Fruit fly (Drosophila melanogaster): ENCODE measurements around the gene Unc-115a.
A peak's percentile ranks its signal among the peaks of the same experiment; 100 is the strongest.

Gene Unc-115a

dm6 chr3R:9730784-9731183 is 25.6 kb upstream of the Unc-115a start, which contains the start of gene FoxP:
Gene FoxP, minus strand, starts transcription at chr3R:9730872.
- TF ChIP-seq fd96Ca (GFP tag; IDR thresholded peaks at IDR 0.05) (no peak), CG8159 (tag; optimal IDR thresholded peaks at IDR 0.05) (no peak), CG10348 (GFP tag; IDR thresholded peaks at IDR 0.05) (no peak), rn (GFP tag; IDR thresholded peaks at IDR 0.05) (no peak), Pif1B (GFP tag; optimal IDR thresholded peaks at IDR 0.05) (no peak), D1 (tag; optimal IDR thresholded peaks at IDR 0.05) (no peak), CG34367 (tag; optimal IDR thresholded peaks at IDR 0.05) (no peak), Snoo (tag; optimal IDR thresholded peaks at IDR 0.05) (no peak), CG4496 (GFP tag; IDR thresholded peaks at IDR 0.05) (no peak), EcR (GFP tag; optimal IDR thresholded peaks at IDR 0.05) (no peak), Ets98B (GFP tag; IDR thresholded peaks at IDR 0.05) (no peak), CG15710 (tag; optimal IDR thresholded peaks at IDR 0.05) (no peak), CG9948 (tag; optimal IDR thresholded peaks at IDR 0.05) (no peak), CG32121 (GFP tag; IDR thresholded peaks at IDR 0.05) (no peak)

- TF ChIP-seq rn (GFP tag; IDR thresholded peaks at IDR 0.05) (no peak), CG15710 (tag; optimal IDR thresholded peaks at IDR 0.05) (no peak), CG10348 (GFP tag; IDR thresholded peaks at IDR 0.05) (no peak), CG12605 (GFP tag; IDR thresholded peaks at IDR 0.05) (no peak), Ets98B (GFP tag; IDR thresholded peaks at IDR 0.05) (no peak), D1 (tag; optimal IDR thresholded peaks at IDR 0.05) (no peak), Pif1A (GFP tag; optimal IDR thresholded peaks at IDR 0.05) (no peak), CG32121 (GFP tag; IDR thresholded peaks at IDR 0.05) (no peak), fd96Ca (GFP tag; IDR thresholded peaks at IDR 0.05) (no peak), gl (tag; optimal IDR thresholded peaks at IDR 0.05) (no peak), CG8301 (tag; optimal IDR thresholded peaks at IDR 0.05) (no peak), Pif1B (GFP tag; optimal IDR thresholded peaks at IDR 0.05) (no peak), CG9948 (tag; optimal IDR thresholded peaks at IDR 0.05) (no peak), EcR (GFP tag; optimal IDR thresholded peaks at IDR 0.05) (no peak), CG17806 (tag; optimal IDR thresholded peaks at IDR 0.05) (no peak), CG14655 (GFP tag; optimal IDR thresholded peaks at IDR 0.05) (no peak), Snoo (tag; optimal IDR thresholded peaks at IDR 0.05) (no peak), CG13204 (GFP tag; optimal IDR thresholded peaks at IDR 0.05) (no peak)
Measured at dm6 chr3R:9725121-9725956, 20.1 kb upstream of the Unc-115a start, which contains the start of gene hyd. Gene hyd, minus strand, starts transcription at chr3R:9725615.

- TF ChIP-seq CG10348 (GFP tag; IDR thresholded peaks at IDR 0.05) (no peak), CG9948 (tag; optimal IDR thresholded peaks at IDR 0.05) (no peak), CG12605 (GFP tag; IDR thresholded peaks at IDR 0.05) (no peak)
Measured at dm6 chr3R:9710886-9711285, 5.7 kb upstream of the Unc-115a start, which contains the start of the genes trbd and dmt. Gene trbd, minus strand, starts transcription at chr3R:9711037. Gene dmt, plus strand, starts transcription at chr3R:9711142.

- TF ChIP-seq CG34367 (tag; optimal IDR thresholded peaks at IDR 0.05) (no peak), CG13204 (GFP tag; optimal IDR thresholded peaks at IDR 0.05) (no peak), CG17806 (tag; optimal IDR thresholded peaks at IDR 0.05) (no peak), rn (GFP tag; IDR thresholded peaks at IDR 0.05) (no peak)
Measured at dm6 chr3R:9710228-9710627, 5.0 kb upstream of the Unc-115a start.

dm6 chr3R:9704183-9705007 is 822 bp downstream of the Unc-115a start:
- TF ChIP-seq CG34367 (tag; optimal IDR thresholded peaks at IDR 0.05) = no peak
- no peak for TF ChIP-seq Snoo (tag; optimal IDR thresholded peaks at IDR 0.05)
- no peak for TF ChIP-seq fd96Ca (GFP tag; IDR thresholded peaks at IDR 0.05)
- no peak for TF ChIP-seq Pif1A (GFP tag; optimal IDR thresholded peaks at IDR 0.05)
- TF ChIP-seq rn (GFP tag; IDR thresholded peaks at IDR 0.05) = no peak
- TF ChIP-seq CG32121 (GFP tag; IDR thresholded peaks at IDR 0.05) = no peak
- TF ChIP-seq EcR (GFP tag; optimal IDR thresholded peaks at IDR 0.05) = peak; percentile 27

- TF ChIP-seq EcR (GFP tag; optimal IDR thresholded peaks at IDR 0.05) = peak; percentile 68
- no peak for TF ChIP-seq CG9948 (tag; optimal IDR thresholded peaks at IDR 0.05)
Measured at dm6 chr3R:9703273-9703672, 1.9 kb downstream of the Unc-115a start.

- TF ChIP-seq fd96Ca (GFP tag; IDR thresholded peaks at IDR 0.05) = no peak
- TF ChIP-seq Snoo (tag; optimal IDR thresholded peaks at IDR 0.05) = peak; percentile 27
- no peak for TF ChIP-seq D1 (tag; optimal IDR thresholded peaks at IDR 0.05)
- peak; percentile 71 for TF ChIP-seq CG8301 (tag; optimal IDR thresholded peaks at IDR 0.05)
- peak; percentile 37 for TF ChIP-seq Pif1B (GFP tag; optimal IDR thresholded peaks at IDR 0.05)
- TF ChIP-seq CG32121 (GFP tag; IDR thresholded peaks at IDR 0.05) = no peak
- TF ChIP-seq Ets98B (GFP tag; IDR thresholded peaks at IDR 0.05) = no peak
- peak; percentile 30 for TF ChIP-seq CG9948 (tag; optimal IDR thresholded peaks at IDR 0.05)
- no peak for TF ChIP-seq rn (GFP tag; IDR thresholded peaks at IDR 0.05)
- TF ChIP-seq CG17806 (tag; optimal IDR thresholded peaks at IDR 0.05) = peak; percentile 38
- TF ChIP-seq CG34367 (tag; optimal IDR thresholded peaks at IDR 0.05) = peak; percentile 7
- no peak for TF ChIP-seq gl (tag; optimal IDR thresholded peaks at IDR 0.05)
- no peak for TF ChIP-seq CG12605 (GFP tag; IDR thresholded peaks at IDR 0.05)
- no peak for TF ChIP-seq Pif1A (GFP tag; optimal IDR thresholded peaks at IDR 0.05)
- no peak for TF ChIP-seq CG10348 (GFP tag; IDR thresholded peaks at IDR 0.05)
- peak; percentile 67 for TF ChIP-seq CG14655 (GFP tag; optimal IDR thresholded peaks at IDR 0.05)
- TF ChIP-seq EcR (GFP tag; optimal IDR thresholded peaks at IDR 0.05) = no peak
- peak; percentile 12 for TF ChIP-seq CG15710 (tag; optimal IDR thresholded peaks at IDR 0.05)
- TF ChIP-seq CG13204 (GFP tag; optimal IDR thresholded peaks at IDR 0.05) = no peak
- TF ChIP-seq CG4496 (GFP tag; IDR thresholded peaks at IDR 0.05) = no peak
- TF ChIP-seq CG8159 (tag; optimal IDR thresholded peaks at IDR 0.05) = peak; percentile 33
Measured at dm6 chr3R:9702567-9702966, 2.6 kb downstream of the Unc-115a start.
